Worm (Caenorhabditis elegans): ENCODE results near the gene taf-6.2.

- no peak for TF ChIP-seq ama-1 (optimal IDR thresholded peaks at IDR 0.05)
- no peak for TF ChIP-seq elt-3 (tag; optimal IDR thresholded peaks at IDR 0.05)
- TF ChIP-seq fos-1 (tag; optimal IDR thresholded peaks at IDR 0.05), result no peak
- TF ChIP-seq unc-39 (tag; optimal IDR thresholded peaks at IDR 0.05), result no peak
- TF ChIP-seq elt-1 (tag; optimal IDR thresholded peaks at IDR 0.05), result no peak
- no peak for TF ChIP-seq nhr-237 (tag; optimal IDR thresholded peaks at IDR 0.05)
- no peak for TF ChIP-seq nhr-11 (tag; optimal IDR thresholded peaks at IDR 0.05)
- TF ChIP-seq mdl-1 (tag; optimal IDR thresholded peaks at IDR 0.05), result no peak
- TF ChIP-seq blmp-1 (tag; optimal IDR thresholded peaks at IDR 0.05; ENCODE audit: insufficient read depth), result no peak
- TF ChIP-seq lin-13 (GFP tag; optimal IDR thresholded peaks at IDR 0.05), result no peak
- no peak for TF ChIP-seq sma-9 (GFP tag; optimal IDR thresholded peaks at IDR 0.05)
- no peak for TF ChIP-seq sma-9 (tag; optimal IDR thresholded peaks at IDR 0.05)
Observed at ce11 chrIV:3645487-3645886, 49.0 kb downstream of the taf-6.2 start.

All from whole organism, L2 larva.